Worm (Caenorhabditis elegans) whole organism, early embryonic: ENCODE data around the gene F57B7.2.
"Not testable (repeated sequence)": the region's sequence is repeated elsewhere in the genome, so short reads cannot be mapped to it uniquely, and the experiment has no call there.

ENCODE experiments used
- B0310.2 ChIP-seq: sonication (generic microtip); optimal IDR thresholded peaks from 2 replicates; lab custom pipeline; 2016; ENCODE audit warnings: mild to moderate bottlenecking, missing genetic modification characterization, missing compliant biosample characterization
- F13C5.2 ChIP-seq: sonication (generic microtip); optimal IDR thresholded peaks from 2 replicates; lab custom pipeline; 2017; ENCODE audit warnings: mild to moderate bottlenecking, missing genetic modification characterization, inconsistent platforms, missing compliant biosample characterization
- aly-1 ChIP-seq: sonication (generic microtip); optimal IDR thresholded peaks from 2 replicates; lab custom pipeline; 2016; ENCODE audit warnings: missing genetic modification characterization, missing compliant biosample characterization
- ama-1 ChIP-seq: fragments of 150-350 bp; optimal IDR thresholded peaks from 2 replicates; lab custom pipeline; 2014
- ceh-13 ChIP-seq: fragments of 200-800 bp; sonication (Bioruptor generic); optimal IDR thresholded peaks from 2 replicates; lab custom pipeline; 2018; ENCODE audit warnings: mild to moderate bottlenecking, missing genetic modification characterization, missing compliant biosample characterization
- ceh-36 ChIP-seq: sonication (generic microtip); optimal IDR thresholded peaks from 2 replicates; lab custom pipeline; 2016; ENCODE audit warnings: missing genetic modification characterization, inconsistent platforms, missing compliant biosample characterization
- ets-7 ChIP-seq: sonication (generic microtip); optimal IDR thresholded peaks from 2 replicates; lab custom pipeline; 2016; ENCODE audit warnings: missing genotype, missing genetic modification characterization, missing compliant biosample characterization
- flt-1 ChIP-seq: fragments of 200-800 bp; sonication (Bioruptor generic); IDR thresholded peaks from 2 replicates; pipeline ENCODE4 v1.3.6; 2022; ENCODE audit warnings: missing genetic modification characterization, missing compliant biosample characterization
- hmbx-1 ChIP-seq: sonication (generic microtip); optimal IDR thresholded peaks from 2 replicates; lab custom pipeline; 2016; ENCODE audit warnings: mild to moderate bottlenecking, missing genetic modification characterization, missing compliant biosample characterization
- hmg-4 ChIP-seq: fragments of 200-800 bp; sonication (Bioruptor generic); optimal IDR thresholded peaks from 2 replicates; lab custom pipeline; 2018; ENCODE audit warnings: mild to moderate bottlenecking, missing genetic modification characterization, missing compliant biosample characterization
- hnd-1 ChIP-seq: sonication (generic microtip); optimal IDR thresholded peaks from 2 replicates; lab custom pipeline; 2016; ENCODE audit warnings: missing genetic modification characterization, missing compliant biosample characterization
- pes-1 ChIP-seq: fragments of 200-800 bp; sonication (Bioruptor generic); IDR thresholded peaks from 2 replicates; pipeline ENCODE4 v1.3.6; 2022; ENCODE audit warnings: missing genetic modification reagents, missing genetic modification characterization, missing compliant biosample characterization
- scrt-1 ChIP-seq: fragments of 200-800 bp; sonication (Bioruptor generic); IDR thresholded peaks from 2 replicates; pipeline ENCODE4 v1.3.6; 2022; ENCODE audit warnings: missing genetic modification characterization, missing compliant biosample characterization
- sea-1 ChIP-seq: fragments of 200-800 bp; sonication (Bioruptor generic); conservative IDR thresholded peaks from 2 replicates; pipeline ENCODE4 v1.3.6; 2022; ENCODE audit warnings: missing genetic modification characterization, missing compliant biosample characterization
- tbx-11 ChIP-seq: fragments of 200-800 bp; sonication (Bioruptor generic); IDR thresholded peaks from 2 replicates; pipeline ENCODE4 v1.3.6; 2022; ENCODE audit warnings: missing genetic modification characterization, missing compliant biosample characterization
- tbx-37 ChIP-seq: fragments of 200-800 bp; sonication (Bioruptor generic); conservative IDR thresholded peaks from 2 replicates; pipeline ENCODE4 v1.3.6; 2022; ENCODE audit warnings: missing genetic modification reagents, missing genetic modification characterization, missing compliant biosample characterization
- tra-4 ChIP-seq: sonication (generic microtip); optimal IDR thresholded peaks from 2 replicates; lab custom pipeline; 2017; ENCODE audit warnings: missing genetic modification characterization, missing compliant biosample characterization

The F57B7.2 gene

DNA sequence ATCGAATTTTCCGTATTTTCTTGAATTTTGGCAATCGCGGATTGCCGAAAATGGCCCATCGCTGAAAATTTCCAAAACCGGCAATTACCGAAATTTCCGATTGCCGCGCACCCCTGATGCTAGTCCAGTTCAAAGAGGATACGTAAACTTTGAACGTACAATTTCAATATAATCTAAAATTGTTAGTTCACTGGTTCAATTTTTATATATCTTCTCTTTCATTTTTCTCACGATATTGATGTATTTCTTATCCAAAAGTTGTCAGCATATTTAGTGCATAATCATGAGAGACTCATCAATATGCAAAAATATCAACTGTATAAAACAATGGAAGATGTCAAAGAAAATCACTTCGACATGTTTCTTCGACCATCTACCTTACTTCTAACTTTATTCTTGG lies 44.8 kb downstream of the F57B7.2 start, which contains the start of gene nas-17:
TSS of gene nas-17 (plus strand) at position 301 of the 400 bp plus-strand sequence.
- TF ChIP-seq hmbx-1 (tag; lab: Kevin White, UChicago) (no peak), hmg-4 (GFP tag; lab: Kevin White, UChicago) (no peak), flt-1 (GFP tag; lab: Robert Waterston, UW) (no peak), ceh-13 (GFP tag; lab: Kevin White, UChicago) (no peak), aly-1 (tag; lab: Kevin White, UChicago) (no peak), pes-1 (GFP tag; lab: Robert Waterston, UW) (no peak), tbx-37 (GFP tag; lab: Robert Waterston, UW) (no peak), ets-7 (tag; lab: Kevin White, UChicago) (no peak), tra-4 (tag; lab: Kevin White, UChicago) (no peak), scrt-1 (GFP tag; lab: Robert Waterston, UW) (no peak), F13C5.2 (tag; lab: Kevin White, UChicago) (no peak), hnd-1 (tag; lab: Kevin White, UChicago) (no peak), B0310.2 (no peak), ama-1 (no peak), tbx-11 (GFP tag; lab: Robert Waterston, UW) (no peak), sea-1 (GFP tag; lab: Robert Waterston, UW) (no peak), ceh-36 (tag; lab: Kevin White, UChicago) (no peak)

DNA sequence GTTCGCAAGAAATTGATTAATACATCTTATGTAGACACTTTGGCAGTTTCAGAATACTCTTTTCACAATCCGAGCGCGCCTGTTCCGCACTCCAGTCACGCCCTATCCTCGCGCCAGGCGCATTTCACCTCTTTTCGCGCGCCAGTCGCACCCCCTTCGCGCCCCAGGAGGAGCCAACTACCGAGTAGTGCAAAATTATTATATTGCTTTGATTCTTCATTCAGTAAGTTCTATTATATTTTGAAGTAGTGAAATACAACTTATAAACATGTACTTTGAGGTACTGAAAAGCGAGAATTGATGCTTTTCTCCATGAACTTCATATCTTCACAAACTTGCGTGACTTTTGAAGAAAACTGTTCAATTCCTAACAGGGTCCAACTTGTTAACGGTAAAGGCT lies 47.3 kb downstream of the F57B7.2 start, which contains the start of gene nas-18:
TSS of gene nas-18 (plus strand) at position 301 of the 400 bp plus-strand sequence.
- TF ChIP-seq ets-7 (tag; lab: Kevin White, UChicago); flt-1 (GFP tag; lab: Robert Waterston, UW); F13C5.2 (tag; lab: Kevin White, UChicago): not testable (repeated sequence)

DNA sequence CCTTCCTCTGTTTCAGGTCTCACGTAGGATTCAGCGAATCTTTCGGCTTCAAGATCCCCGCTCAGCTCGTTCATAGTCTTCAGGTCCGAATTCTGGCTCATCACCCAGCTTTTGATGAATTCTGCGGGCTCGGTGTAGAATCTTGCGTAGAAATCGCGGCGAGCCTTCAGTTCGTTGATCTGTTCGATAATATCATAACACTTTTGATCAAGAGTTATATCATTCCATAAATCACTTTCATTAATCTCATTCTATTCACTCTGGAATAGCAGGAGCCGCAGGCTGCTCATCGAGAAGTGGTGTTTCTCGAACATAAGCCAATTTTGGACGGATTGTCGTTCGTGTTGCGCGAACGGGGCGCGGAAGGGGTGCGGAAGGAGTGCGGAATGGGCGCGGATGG lies 48.4 kb downstream of the F57B7.2 start, which contains the start of gene K03B8.4:
TSS of gene K03B8.4 (minus strand) at position 101 of the 400 bp plus-strand sequence.
- TF ChIP-seq ets-7 (tag; lab: Kevin White, UChicago); hmbx-1 (tag; lab: Kevin White, UChicago); ceh-13 (GFP tag; lab: Kevin White, UChicago): not testable (repeated sequence)

DNA sequence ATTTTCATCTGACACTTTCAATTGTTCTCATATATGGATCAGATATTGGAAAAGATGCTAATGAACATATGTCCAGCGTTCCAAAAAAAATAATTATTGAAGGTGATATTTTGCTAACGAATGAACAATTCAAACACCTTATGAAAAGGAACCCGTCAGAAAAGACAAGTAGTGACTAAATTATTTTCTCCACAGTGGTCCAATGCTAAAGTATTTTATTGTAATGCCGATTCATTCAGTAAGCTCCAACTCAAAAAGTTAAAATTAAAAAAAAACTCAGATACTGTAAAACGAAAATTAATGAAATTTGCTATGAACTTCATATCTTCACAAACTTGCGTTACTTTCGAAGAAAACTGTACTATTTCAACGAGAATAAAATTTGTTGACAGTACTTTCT lies 51.4 kb downstream of the F57B7.2 start, which contains the start of gene nas-16:
TSS of gene nas-16 (plus strand) at position 301 of the 400 bp plus-strand sequence.
- TF ChIP-seq hmbx-1 (tag; lab: Kevin White, UChicago) (no peak), tra-4 (tag; lab: Kevin White, UChicago) (no peak), ama-1 (no peak), hmg-4 (GFP tag; lab: Kevin White, UChicago) (no peak), hnd-1 (tag; lab: Kevin White, UChicago) (no peak), ets-7 (tag; lab: Kevin White, UChicago) (no peak), tbx-37 (GFP tag; lab: Robert Waterston, UW) (no peak), scrt-1 (GFP tag; lab: Robert Waterston, UW) (no peak), flt-1 (GFP tag; lab: Robert Waterston, UW) (no peak), pes-1 (GFP tag; lab: Robert Waterston, UW) (no peak)
